Comparison of ENCODE assay signal across 1 fruit fly cellular context in the genomic region with DNA sequence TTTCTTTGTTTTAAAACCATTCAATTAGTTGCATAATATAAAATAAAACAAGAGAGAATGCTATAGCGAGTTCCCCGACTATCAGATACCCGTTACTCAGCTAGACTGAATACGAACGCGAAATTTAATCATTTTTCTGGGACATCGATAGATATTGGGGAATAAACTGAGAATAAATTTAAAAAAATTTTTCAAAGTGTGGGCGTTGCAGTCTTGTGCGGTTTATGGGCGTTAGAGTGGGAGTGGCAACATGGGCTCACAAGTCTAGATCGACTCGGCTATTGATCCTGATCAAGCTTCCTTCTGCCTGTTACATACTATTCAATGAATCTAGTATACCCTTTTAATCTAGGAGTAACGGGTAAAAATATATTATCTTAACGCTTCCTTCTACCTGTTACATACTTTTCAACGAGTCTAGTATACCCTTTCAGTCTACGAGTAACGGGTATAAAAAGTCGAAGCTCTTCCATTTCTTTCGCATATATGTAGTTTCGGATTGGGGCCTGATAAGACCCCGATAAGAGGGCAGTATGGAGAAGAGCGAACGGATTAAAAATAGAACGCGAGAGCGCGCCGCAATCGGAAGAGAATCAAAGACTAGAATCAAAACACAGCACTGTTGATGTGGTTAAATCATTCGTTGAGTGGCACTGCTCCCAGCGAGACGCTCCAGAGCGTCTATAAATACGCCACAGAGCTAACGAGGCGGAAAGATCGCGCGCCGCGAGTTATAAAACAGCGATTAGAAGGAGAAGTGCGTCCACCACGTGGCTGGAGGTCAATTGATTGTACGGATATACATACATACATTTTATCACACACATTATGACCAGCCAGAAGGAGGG.
A peak's percentile ranks its signal among the peaks of the same experiment; 100 is the strongest.
TF ChIP-seq lines count a peak whose summit lies in the region.

A gene (plus strand): TSS at position 637 of the 848 bp plus-strand sequence.

TF ChIP-seq in whole organism, embryonic, 481 proteins besides CTCF, POLR2A, EP300 and RAD21 (continued from another document):
- no peak for TF ChIP-seq D (optimal IDR thresholded peaks at IDR 0.05; lab: Kevin White, UChicago)
- TF ChIP-seq D (GFP tag; optimal IDR thresholded peaks at IDR 0.05; lab: Kevin White, UChicago), result peak; percentile 59
- TF ChIP-seq gcm2 (GFP tag; optimal IDR thresholded peaks at IDR 0.05; lab: Kevin White, UChicago), result no peak
- TF ChIP-seq zfh1 (GFP tag; IDR thresholded peaks at IDR 0.05; lab: Robert Waterston, UW), result peak; percentile 25; the same call in 1 of the 3 replicates
- TF ChIP-seq CG16815 (GFP tag; optimal IDR thresholded peaks at IDR 0.05; lab: Kevin White, UChicago), result peak; percentile 45
- no peak for TF ChIP-seq CG11456 (GFP tag; IDR thresholded peaks at IDR 0.05; lab: Robert Waterston, UW)
- peak; percentile 44 for TF ChIP-seq CG1602 (GFP tag; optimal IDR thresholded peaks at IDR 0.05; lab: Kevin White, UChicago)
- TF ChIP-seq Ravus (GFP tag; IDR thresholded peaks at IDR 0.05; lab: Robert Waterston, UW), result no peak
- peak; percentile 42 for TF ChIP-seq en (GFP tag; optimal IDR thresholded peaks at IDR 0.05; lab: Kevin White, UChicago)
- no peak for TF ChIP-seq ewg (GFP tag; optimal IDR thresholded peaks at IDR 0.05; lab: Kevin White, UChicago)
- peak; percentile 66 for TF ChIP-seq CG8924 (tag; optimal IDR thresholded peaks at IDR 0.05; lab: Kevin White, UChicago)
- TF ChIP-seq tap (tag; optimal IDR thresholded peaks at IDR 0.05; lab: Kevin White, UChicago), result no peak
- peak; percentile 78 for TF ChIP-seq CG10543 (GFP tag; optimal IDR thresholded peaks at IDR 0.05; lab: Kevin White, UChicago)
- TF ChIP-seq BEAF-32 (GFP tag; optimal IDR thresholded peaks at IDR 0.05; lab: Kevin White, UChicago), result no peak
- peak; percentile 27 for TF ChIP-seq Max (GFP tag; optimal IDR thresholded peaks at IDR 0.05; lab: Kevin White, UChicago)
- TF ChIP-seq CG2678 (tag; optimal IDR thresholded peaks at IDR 0.05; lab: Kevin White, UChicago), result peak; percentile 74
- peak; percentile 26; the same call in 1 of the 2 replicates for TF ChIP-seq ranshi (GFP tag; IDR thresholded peaks at IDR 0.05; lab: Robert Waterston, UW)
- peak; percentile 50 for TF ChIP-seq CG12659 (GFP tag; optimal IDR thresholded peaks at IDR 0.05; lab: Kevin White, UChicago)
- peak; percentile 29 for TF ChIP-seq dmrt11E (tag; optimal IDR thresholded peaks at IDR 0.05; lab: Kevin White, UChicago)
- TF ChIP-seq Nf-YA (GFP tag; IDR thresholded peaks at IDR 0.05; lab: Robert Waterston, UW), result no peak
- TF ChIP-seq ci (GFP tag; IDR thresholded peaks at IDR 0.05; lab: Robert Waterston, UW), result peak; percentile 46; the same call in 1 of the 3 replicates
- peak; percentile 4 for TF ChIP-seq CG12219 (GFP tag; optimal IDR thresholded peaks at IDR 0.05; lab: Kevin White, UChicago)
- TF ChIP-seq run (tag; optimal IDR thresholded peaks at IDR 0.05; lab: Kevin White, UChicago), result no peak
- no peak for TF ChIP-seq fd3F (GFP tag; optimal IDR thresholded peaks at IDR 0.05; lab: Kevin White, UChicago)
- TF ChIP-seq CG32532 (GFP tag; IDR thresholded peaks at IDR 0.05; lab: Robert Waterston, UW), result peak; percentile 37; the same call in 1 of the 2 replicates
- TF ChIP-seq slp2 (GFP tag; optimal IDR thresholded peaks at IDR 0.05; lab: Kevin White, UChicago), result peak; percentile 49
- 0 out of 3 replicates have a peak, but pooled peaks have one; percentile 18 for TF ChIP-seq vnd (GFP tag; IDR thresholded peaks at IDR 0.05; lab: Robert Waterston, UW; ENCODE audit: partially characterized antibody)
- TF ChIP-seq slbo (GFP tag; IDR thresholded peaks at IDR 0.05; lab: Robert Waterston, UW), result peak; percentile 53
- peak; percentile 37; the same call in 1 of the 3 replicates for TF ChIP-seq Aef1 (GFP tag; IDR thresholded peaks at IDR 0.05; lab: Robert Waterston, UW)
- 0 out of 3 replicates have a peak, but pooled peaks have one; percentile 28 for TF ChIP-seq CG7357 (GFP tag; IDR thresholded peaks at IDR 0.05; lab: Robert Waterston, UW)
- TF ChIP-seq CG31365 (tag; optimal IDR thresholded peaks at IDR 0.05; lab: Kevin White, UChicago), result peak; percentile 2
- peak; percentile 34 for TF ChIP-seq al (GFP tag; IDR thresholded peaks at IDR 0.05; lab: Robert Waterston, UW)
- TF ChIP-seq CG12104 (GFP tag; optimal IDR thresholded peaks at IDR 0.05; lab: Kevin White, UChicago), result peak; percentile 1
- peak; percentile 29 for TF ChIP-seq Six4 (GFP tag; optimal IDR thresholded peaks at IDR 0.05; lab: Kevin White, UChicago)
- TF ChIP-seq CG6791 (GFP tag; IDR thresholded peaks at IDR 0.05; lab: Robert Waterston, UW; ENCODE audit: partially characterized antibody), result peak; percentile 55; the same call in 1 of the 3 replicates
- TF ChIP-seq TFAM (GFP tag; optimal IDR thresholded peaks at IDR 0.05; lab: Kevin White, UChicago), result no peak
- TF ChIP-seq CG30403 (GFP tag; optimal IDR thresholded peaks at IDR 0.05; lab: Kevin White, UChicago), result peak; percentile 67
- peak; percentile 46 for TF ChIP-seq CG13624 (GFP tag; optimal IDR thresholded peaks at IDR 0.05; lab: Kevin White, UChicago)
- TF ChIP-seq p53 (GFP tag; optimal IDR thresholded peaks at IDR 0.05; lab: Kevin White, UChicago), result no peak
- no peak for TF ChIP-seq ab (GFP tag; optimal IDR thresholded peaks at IDR 0.05; lab: Kevin White, UChicago)
- TF ChIP-seq CG9609 (GFP tag; optimal IDR thresholded peaks at IDR 0.05; lab: Kevin White, UChicago), result peak; percentile 47
- no peak for TF ChIP-seq CG3065 (GFP tag; optimal IDR thresholded peaks at IDR 0.05; lab: Kevin White, UChicago)
- no peak for TF ChIP-seq tna (GFP tag; IDR thresholded peaks at IDR 0.05; lab: Robert Waterston, UW; ENCODE audit: partially characterized antibody)
- no peak for TF ChIP-seq stwl (tag; optimal IDR thresholded peaks at IDR 0.05; lab: Kevin White, UChicago)
- peak; percentile 21 for TF ChIP-seq Chrac-16 (GFP tag; optimal IDR thresholded peaks at IDR 0.05; lab: Kevin White, UChicago)
- no peak for TF ChIP-seq hb (GFP tag; IDR thresholded peaks at IDR 0.05; lab: Robert Waterston, UW; ENCODE audit: partially characterized antibody)
TF ChIP-seq in whole organism, embryonic: peak in this region for 235.
